Worm (Caenorhabditis elegans) whole organism, L4/young adult: ENCODE measurements around the gene R13H4.7.

Source experiments
- W03F9.2 ChIP-seq: fragments of 150-350 bp; optimal IDR thresholded peaks from 2 replicates; lab custom pipeline; 2014; ENCODE audit warnings: missing biosample characterization, missing genetic modification characterization
- dao-5 ChIP-seq: sonication (generic microtip); optimal IDR thresholded peaks from 2 replicates; lab custom pipeline; 2016; ENCODE audit warnings: missing genotype, missing genetic modification characterization, moderate library complexity, missing compliant biosample characterization
- him-1 ChIP-seq: sonication (generic microtip); optimal IDR thresholded peaks from 2 replicates; lab custom pipeline; 2016; ENCODE audit warnings: missing genotype, missing genetic modification reagents, missing genetic modification characterization, missing compliant biosample characterization

DNA sequence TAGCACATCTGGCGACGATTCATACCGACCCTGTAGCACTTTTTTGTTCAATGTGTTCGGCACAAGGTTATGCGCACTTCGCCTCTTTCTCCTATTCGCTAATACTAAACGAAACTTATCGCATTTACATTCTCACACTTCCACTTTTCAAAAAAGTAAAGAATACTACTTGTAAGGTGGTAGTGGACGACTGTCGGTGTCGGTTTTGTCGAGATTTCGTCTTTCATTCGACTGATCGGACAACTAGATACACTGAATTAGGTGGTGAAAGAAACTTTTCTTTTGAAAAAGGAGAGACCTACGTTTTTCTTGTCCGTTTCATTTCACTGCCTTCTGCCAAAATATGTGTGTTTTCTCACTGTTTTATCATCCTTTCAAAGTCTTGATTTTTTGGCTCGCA is 29.6 kb upstream of the R13H4.7 start:
- TF ChIP-seq him-1 (tag; lab: Kevin White, UChicago) (no peak), W03F9.2 (tag; lab: Kevin White, UChicago) (no peak), dao-5 (tag; lab: Kevin White, UChicago) (no peak)
